Worm (Caenorhabditis elegans) whole organism, L3 larva: ENCODE data around the gene F39D8.3.

ENCODE experiments used
- ZK546.5 ChIP-seq: sonication (generic microtip); optimal IDR thresholded peaks from 2 replicates; lab custom pipeline; 2017; ENCODE audit warnings: missing biosample characterization, missing genetic modification characterization
- ama-1 ChIP-seq: fragments of 150-350 bp; optimal IDR thresholded peaks from 2 replicates; lab custom pipeline; 2018
- ceh-82 ChIP-seq: fragments of 150-350 bp; optimal IDR thresholded peaks from 2 replicates; lab custom pipeline; 2014; ENCODE audit warnings: missing biosample characterization, missing genetic modification characterization
- daf-12 ChIP-seq: fragments of 150-350 bp; optimal IDR thresholded peaks from 2 replicates; lab custom pipeline; 2014; ENCODE audit warnings: missing biosample characterization, missing genetic modification reagents, missing genetic modification characterization
- egl-27 ChIP-seq: sonication (generic microtip); optimal IDR thresholded peaks from 4 replicates; lab custom pipeline; 2017; ENCODE audit warnings: missing biosample characterization, missing genetic modification reagents, missing genetic modification characterization
- egl-5 ChIP-seq: fragments of 150-350 bp; optimal IDR thresholded peaks from 2 replicates; lab custom pipeline; 2017; ENCODE audit warnings: missing biosample characterization, missing genetic modification reagents, missing genetic modification characterization, inconsistent platforms
- elt-2 ChIP-seq: sonication (generic microtip); optimal IDR thresholded peaks from 2 replicates; lab custom pipeline; 2016; ENCODE audit warnings: missing genetic modification reagents, mild to moderate bottlenecking, missing genetic modification characterization, missing compliant biosample characterization
- elt-3 ChIP-seq, 3 experiments: fragments of 150-350 bp in 1 of 3; sonication (generic microtip) in 2 of 3; optimal IDR thresholded peaks; 2 replicates in 2 of 3; 4 replicates in 1 of 3; lab custom pipeline; 2014 to 2017; ENCODE audit warnings: missing biosample characterization in 3 of 3, missing genetic modification characterization in 3 of 3
- fkh-10 ChIP-seq: sonication (generic microtip); optimal IDR thresholded peaks from 2 replicates; lab custom pipeline; 2017; ENCODE audit warnings: missing biosample characterization, missing genetic modification reagents, missing genetic modification characterization
- fos-1 ChIP-seq: fragments of 150-350 bp; optimal IDR thresholded peaks from 2 replicates; lab custom pipeline; 2014; ENCODE audit warnings: missing biosample characterization, missing genetic modification characterization
- jun-1 ChIP-seq: fragments of 150-350 bp; optimal IDR thresholded peaks from 2 replicates; lab custom pipeline; 2014; ENCODE audit warnings: missing biosample characterization, missing genetic modification reagents, missing genetic modification characterization
- lin-39 ChIP-seq: fragments of 150-350 bp; optimal IDR thresholded peaks from 2 replicates; lab custom pipeline; 2018; ENCODE audit warnings: missing biosample characterization, missing genetic modification reagents, missing genetic modification characterization
- lsy-12 ChIP-seq: sonication (generic microtip); optimal IDR thresholded peaks from 2 replicates; lab custom pipeline; 2016; ENCODE audit warnings: mild to moderate bottlenecking, missing genetic modification characterization, missing compliant biosample characterization
- mdl-1 ChIP-seq: fragments of 150-350 bp; optimal IDR thresholded peaks from 2 replicates; lab custom pipeline; 2014; ENCODE audit warnings: missing biosample characterization, missing genetic modification characterization
- mml-1 ChIP-seq: fragments of 150-350 bp; sonication (generic microtip); optimal IDR thresholded peaks from 3 replicates; lab custom pipeline; 2014; ENCODE audit warnings: missing biosample characterization, missing genetic modification characterization
- nfya-1 ChIP-seq: sonication (generic microtip); optimal IDR thresholded peaks from 2 replicates; lab custom pipeline; 2017; ENCODE audit warnings: missing genetic modification characterization, mild to moderate bottlenecking, missing compliant biosample characterization, antibody characterized with exemption, moderate library complexity; ENCODE audit not compliant: insufficient read depth
- nhr-11 ChIP-seq: fragments of 150-350 bp; optimal IDR thresholded peaks from 2 replicates; lab custom pipeline; 2014; ENCODE audit warnings: missing biosample characterization, missing genetic modification characterization
- nhr-12 ChIP-seq: fragments of 150-350 bp; optimal IDR thresholded peaks from 2 replicates; lab custom pipeline; 2014; ENCODE audit warnings: missing biosample characterization, missing genetic modification characterization
- nhr-23 ChIP-seq: fragments of 150-350 bp; optimal IDR thresholded peaks from 2 replicates; lab custom pipeline; 2014; ENCODE audit warnings: missing biosample characterization, missing genetic modification reagents, missing genetic modification characterization
- nhr-237 ChIP-seq: fragments of 150-350 bp; optimal IDR thresholded peaks from 2 replicates; lab custom pipeline; 2014; ENCODE audit warnings: missing biosample characterization, missing genetic modification characterization
- nhr-28 ChIP-seq: fragments of 150-350 bp; optimal IDR thresholded peaks from 2 replicates; lab custom pipeline; 2014; ENCODE audit warnings: missing biosample characterization, missing genetic modification characterization
- nhr-43 ChIP-seq: sonication (generic microtip); optimal IDR thresholded peaks from 2 replicates; lab custom pipeline; 2016; ENCODE audit warnings: mild to moderate bottlenecking, missing genetic modification characterization, missing compliant biosample characterization; ENCODE audit not compliant: poor library complexity, severe bottlenecking
- nhr-67 ChIP-seq: fragments of 150-350 bp; optimal IDR thresholded peaks from 2 replicates; lab custom pipeline; 2014; ENCODE audit warnings: missing biosample characterization, missing genetic modification characterization
- nhr-76 ChIP-seq: fragments of 150-350 bp; sonication (generic microtip); optimal IDR thresholded peaks from 5 replicates; lab custom pipeline; 2014; ENCODE audit warnings: missing biosample characterization, missing genetic modification characterization
- nhr-77 ChIP-seq: fragments of 150-350 bp; optimal IDR thresholded peaks from 2 replicates; lab custom pipeline; 2014; ENCODE audit warnings: missing biosample characterization, missing genetic modification characterization
- pha-4 ChIP-seq: fragments of 150-350 bp; optimal IDR thresholded peaks from 2 replicates; lab custom pipeline; 2014; ENCODE audit warnings: missing biosample characterization, missing genetic modification reagents, missing genetic modification characterization
- pqm-1 ChIP-seq: fragments of 150-350 bp; optimal IDR thresholded peaks from 2 replicates; lab custom pipeline; 2017; ENCODE audit warnings: missing biosample characterization, missing genetic modification characterization, inconsistent platforms
- sea-2 ChIP-seq: fragments of 150-350 bp; sonication (generic microtip); optimal IDR thresholded peaks from 4 replicates; lab custom pipeline; 2014; ENCODE audit warnings: missing biosample characterization, missing genetic modification reagents, missing genetic modification characterization
- snpc-4 ChIP-seq: fragments of 150-350 bp; optimal IDR thresholded peaks from 2 replicates; lab custom pipeline; 2014; ENCODE audit warnings: missing biosample characterization, missing genetic modification characterization
- tbx-2 ChIP-seq: sonication (generic microtip); optimal IDR thresholded peaks from 2 replicates; lab custom pipeline; 2016; ENCODE audit warnings: mild to moderate bottlenecking, missing genetic modification characterization, missing compliant biosample characterization
- ztf-11 ChIP-seq: fragments of 150-350 bp; optimal IDR thresholded peaks from 2 replicates; lab custom pipeline; 2014; ENCODE audit warnings: missing biosample characterization, missing genetic modification characterization

Gene F39D8.3

ce11 chrX:15389853-15390252, 30.9 kb upstream of the F39D8.3 start:
- TF ChIP-seq nhr-28 (no peak), nhr-11 (tag; lab: Kevin White, UChicago) (peak; percentile 79), mdl-1 (tag; lab: Kevin White, UChicago) (no peak), lin-39 (tag; lab: Kevin White, UChicago) (no peak), lsy-12 (tag; lab: Kevin White, UChicago) (no peak), nhr-77 (no peak), snpc-4 (tag; lab: Kevin White, UChicago) (no peak)

ce11 chrX:15392672-15393071, 28.1 kb upstream of the F39D8.3 start:
- no peak for TF ChIP-seq nhr-43 (tag; lab: Kevin White, UChicago)
- peak; percentile 44 for TF ChIP-seq snpc-4 (tag; lab: Kevin White, UChicago)

ce11 chrX:15395723-15396122, 25.0 kb upstream of the F39D8.3 start:
- TF ChIP-seq nhr-11 (tag; lab: Kevin White, UChicago) (no peak), nhr-237 (tag; lab: Kevin White, UChicago) (no peak), fkh-10 (GFP tag; lab: Kevin White, UChicago) (peak; percentile 39), nhr-23 (tag; lab: Kevin White, UChicago) (no peak), fos-1 (tag; lab: Kevin White, UChicago) (no peak), daf-12 (tag; lab: Kevin White, UChicago) (no peak), ama-1 (lab: Kevin White, UChicago) (no peak), nfya-1 (tag; lab: Kevin White, UChicago) (peak; percentile 26), nhr-77 (no peak), sea-2 (GFP tag; lab: Kevin White, UChicago) (no peak), tbx-2 (no peak), elt-3 (tag; optimal IDR thresholded peaks at IDR 0.05; lab: Kevin White, UChicago) (no peak), ZK546.5 (tag; lab: Kevin White, UChicago) (no peak)
- TF ChIP-seq, all 47 proteins: peak for 2

ce11 chrX:15407631-15408030, 13.1 kb upstream of the F39D8.3 start, which contains the start of gene psa-3:
TSS of gene psa-3 (plus strand) at chrX:15407931.
- TF ChIP-seq nhr-11 (tag; lab: Kevin White, UChicago) (no peak), mml-1 (tag; lab: Kevin White, UChicago) (no peak), egl-5 (tag; lab: Kevin White, UChicago) (no peak), nhr-237 (tag; lab: Kevin White, UChicago) (no peak)
- TF ChIP-seq, all 47 proteins: peak for 0

- TF ChIP-seq pqm-1 (tag; lab: Kevin White, UChicago), result peak; percentile 88
- peak; percentile 94 for TF ChIP-seq elt-2
- no peak for TF ChIP-seq ztf-11
- no peak for TF ChIP-seq daf-12 (tag; lab: Kevin White, UChicago)
- no peak for TF ChIP-seq lsy-12 (tag; lab: Kevin White, UChicago)
- TF ChIP-seq pha-4 (tag; lab: Kevin White, UChicago), result peak; percentile 46
- peak; percentile 57 for TF ChIP-seq jun-1 (tag; lab: Kevin White, UChicago)
Observed at ce11 chrX:15408577-15408976, 12.2 kb upstream of the F39D8.3 start.

- TF ChIP-seq mml-1 (tag; lab: Kevin White, UChicago) (no peak), ama-1 (lab: Kevin White, UChicago) (no peak), ceh-82 (tag; lab: Kevin White, UChicago) (no peak), ZK546.5 (tag; lab: Kevin White, UChicago) (no peak), sea-2 (GFP tag; lab: Kevin White, UChicago) (no peak), nhr-67 (tag; lab: Kevin White, UChicago) (no peak), nhr-11 (tag; lab: Kevin White, UChicago) (no peak), pqm-1 (tag; lab: Kevin White, UChicago) (no peak), fkh-10 (GFP tag; lab: Kevin White, UChicago) (no peak), snpc-4 (tag; lab: Kevin White, UChicago) (no peak), nfya-1 (tag; lab: Kevin White, UChicago) (no peak), nhr-76 (tag; lab: Kevin White, UChicago) (no peak), egl-27 (tag; lab: Kevin White, UChicago) (no peak), fos-1 (tag; lab: Kevin White, UChicago) (no peak), daf-12 (tag; lab: Kevin White, UChicago) (no peak), lin-39 (tag; lab: Kevin White, UChicago) (no peak), nhr-12 (no peak), ztf-11 (no peak)
Observed at ce11 chrX:15415226-15415625, 5.5 kb upstream of the F39D8.3 start, which contains the start of gene pqn-36. TSS of gene pqn-36 (minus strand) at chrX:15415493.
